Fruit fly (Drosophila melanogaster): ENCODE measurements around the gene CG14630.

CG14630 gene

DNA sequence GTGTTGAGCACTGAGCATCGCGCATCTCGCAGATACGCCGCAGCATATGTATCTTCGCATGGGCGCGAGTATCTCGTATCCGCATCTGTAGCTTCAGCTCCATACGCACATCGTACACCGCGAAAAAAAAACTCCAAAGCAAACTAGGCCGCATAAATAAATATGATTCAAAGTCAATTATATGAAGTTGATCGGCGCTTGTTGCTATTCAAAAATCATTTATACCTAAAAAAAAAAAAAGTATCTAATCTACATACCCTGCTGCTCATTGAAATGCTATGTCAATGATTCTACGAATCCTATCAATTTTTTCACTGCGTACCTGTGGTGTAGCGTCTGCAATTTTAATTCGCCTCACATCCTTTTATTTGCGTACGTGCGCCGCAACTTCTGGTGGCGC lies 49.4 kb downstream of the CG14630 start (continued):
- TF ChIP-seq CG1621 (tag; optimal IDR thresholded peaks at IDR 0.05) (peak; percentile 35), CG31627 (GFP tag; optimal IDR thresholded peaks at IDR 0.05) (peak; percentile 1), Met (GFP tag; optimal IDR thresholded peaks at IDR 0.05) (peak; percentile 31), CG10669 (GFP tag; optimal IDR thresholded peaks at IDR 0.05) (peak; percentile 39), spab (GFP tag; optimal IDR thresholded peaks at IDR 0.05) (peak; percentile 15), Gug (GFP tag; IDR thresholded peaks at IDR 0.05) (0 out of 2 replicates have a peak, but pooled peaks have one; percentile 17), CG7368 (GFP tag; optimal IDR thresholded peaks at IDR 0.05) (no peak), lz (GFP tag; optimal IDR thresholded peaks at IDR 0.05) (no peak), Hr38 (GFP tag; optimal IDR thresholded peaks at IDR 0.05) (no peak), ss (GFP tag; optimal IDR thresholded peaks at IDR 0.05) (peak in 1 of 2 experiments; percentile 12), fd85E (GFP tag; optimal IDR thresholded peaks at IDR 0.05) (no peak), CG6808 (GFP tag; optimal IDR thresholded peaks at IDR 0.05) (no peak), salr (GFP tag; optimal IDR thresholded peaks at IDR 0.05) (peak in 1 of 2 experiments; percentile 30), Eip93F (GFP tag; optimal IDR thresholded peaks at IDR 0.05) (no peak), CG6163 (GFP tag; IDR thresholded peaks at IDR 0.05) (peak; percentile 46; the same call in 1 of the 3 replicates), CG34406 (GFP tag; optimal IDR thresholded peaks at IDR 0.05) (peak; percentile 10), Sox15 (GFP tag; optimal IDR thresholded peaks at IDR 0.05) (no peak), CG10631 (GFP tag; optimal IDR thresholded peaks at IDR 0.05) (peak; percentile 64), Eip78C (GFP tag) (peak; percentile 88), CG6854 (GFP tag; optimal IDR thresholded peaks at IDR 0.05) (no peak), cyc (GFP tag; optimal IDR thresholded peaks at IDR 0.05) (no peak)

DNA sequence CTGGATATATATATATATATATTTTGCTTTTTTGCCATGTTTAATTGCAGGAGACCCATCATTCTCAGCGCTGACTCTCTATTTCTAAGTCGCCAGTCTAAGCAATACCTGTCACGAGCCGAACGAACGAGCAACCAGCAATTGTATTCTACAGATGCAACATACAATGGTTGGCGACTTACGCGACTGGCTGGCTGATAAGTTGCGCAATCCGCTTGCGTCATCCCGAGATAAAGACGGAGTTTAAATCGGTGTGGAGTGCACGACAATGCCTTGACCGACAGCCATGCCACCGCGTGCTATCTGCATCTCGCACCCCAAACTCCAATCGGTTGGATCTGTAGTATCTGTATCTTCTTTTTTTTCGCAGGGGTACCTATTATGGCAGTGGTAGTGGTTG lies 51.1 kb downstream of the CG14630 start:
- TF ChIP-seq svp (GFP tag) (peak; percentile 41), vri (GFP tag; optimal IDR thresholded peaks at IDR 0.05) (peak; percentile 59), esn (GFP tag; optimal IDR thresholded peaks at IDR 0.05) (no peak), fkh (GFP tag; optimal IDR thresholded peaks at IDR 0.05) (no peak)

Data from whole organism, prepupa.